Fruit fly (Drosophila melanogaster) whole organism, embryonic: Measurements from ENCODE around the gene Kua.

Experiments
- CG10267 ChIP-seq: fragments of 200-800 bp; sonication (Bioruptor generic); optimal IDR thresholded peaks from 2 replicates; lab custom pipeline; 2018; ENCODE audit warnings: missing biosample characterization, mild to moderate bottlenecking, missing genetic modification characterization, moderate library complexity
- CG10321 ChIP-seq: fragments of 200-800 bp; sonication (Bioruptor generic); IDR thresholded peaks from 2 replicates; pipeline ENCODE4 v1.3.6; 2022; ENCODE audit warnings: missing biosample characterization, missing genetic modification characterization
- CG11247 ChIP-seq: fragments of 200-800 bp; sonication (Bioruptor generic); IDR thresholded peaks from 2 replicates; pipeline ENCODE4 v1.3.6; 2022; ENCODE audit warnings: missing biosample characterization, missing genetic modification characterization
- CG11456 ChIP-seq: fragments of 200-800 bp; sonication (Bioruptor generic); IDR thresholded peaks from 3 replicates; pipeline ENCODE4 v1.3.6; 2022; ENCODE audit warnings: missing biosample characterization, missing genetic modification characterization
- CG11695 ChIP-seq: fragments of 200-800 bp; sonication (Bioruptor generic); IDR thresholded peaks from 3 replicates; pipeline ENCODE4 v1.3.6; 2022; ENCODE audit warnings: missing biosample characterization, missing genetic modification characterization
- CG12659 ChIP-seq: fragments of 200-800 bp; sonication (Bioruptor generic); optimal IDR thresholded peaks from 3 replicates; lab custom pipeline; 2017; ENCODE audit warnings: mild to moderate bottlenecking, missing biosample characterization, missing genetic modification reagents, missing genetic modification characterization
- CG13775 ChIP-seq: fragments of 200-800 bp; sonication (Bioruptor generic); optimal IDR thresholded peaks from 3 replicates; lab custom pipeline; 2017; ENCODE audit warnings: missing biosample characterization, mild to moderate bottlenecking, missing genetic modification characterization
- CG18764 ChIP-seq: fragments of 200-800 bp; sonication (Bioruptor generic); optimal IDR thresholded peaks from 3 replicates; lab custom pipeline; 2016; ENCODE audit warnings: missing biosample characterization, missing genetic modification characterization
- CG2678 ChIP-seq: fragments of 200-800 bp; sonication (Bioruptor generic); optimal IDR thresholded peaks from 3 replicates; lab custom pipeline; 2019; ENCODE audit warnings: missing biosample characterization, mild to moderate bottlenecking, missing genetic modification characterization, moderate library complexity
- CG2889 ChIP-seq: fragments of 200-800 bp; sonication (Bioruptor generic); IDR thresholded peaks from 3 replicates; pipeline ENCODE4 v1.3.6; 2022; ENCODE audit warnings: missing biosample characterization, missing genetic modification characterization
- CG3065 ChIP-seq: fragments of 200-800 bp; sonication (Bioruptor generic); optimal IDR thresholded peaks from 2 replicates; lab custom pipeline; 2016; ENCODE audit warnings: missing biosample characterization, missing genetic modification characterization
- CG31224 ChIP-seq: fragments of 200-800 bp; sonication (Bioruptor generic); IDR thresholded peaks from 2 replicates; pipeline ENCODE4 v1.3.6; 2022; ENCODE audit warnings: missing biosample characterization, missing genetic modification characterization
- CG31388 ChIP-seq: fragments of 200-800 bp; sonication (Bioruptor generic); optimal IDR thresholded peaks from 2 replicates; lab custom pipeline; 2016; ENCODE audit warnings: missing biosample characterization, missing genetic modification characterization
- CG32532 ChIP-seq: fragments of 200-800 bp; sonication (Bioruptor generic); IDR thresholded peaks from 2 replicates; pipeline ENCODE4 v1.3.6; 2022; ENCODE audit warnings: missing biosample characterization, missing genetic modification characterization
- CG3407 ChIP-seq: fragments of 200-800 bp; sonication (Bioruptor generic); optimal IDR thresholded peaks from 2 replicates; lab custom pipeline; 2018; ENCODE audit warnings: missing biosample characterization, mild to moderate bottlenecking, missing genetic modification characterization
- CG4282 ChIP-seq: fragments of 200-800 bp; sonication (Bioruptor generic); optimal IDR thresholded peaks from 2 replicates; lab custom pipeline; 2016; ENCODE audit warnings: missing biosample characterization, missing genetic modification characterization
- CG4328 ChIP-seq: fragments of 200-800 bp; sonication (Bioruptor generic); optimal IDR thresholded peaks from 3 replicates; lab custom pipeline; 2017; ENCODE audit warnings: missing biosample characterization, missing genetic modification reagents, missing genetic modification characterization
- CG4617 ChIP-seq: fragments of 200-800 bp; sonication (Bioruptor generic); optimal IDR thresholded peaks from 3 replicates; lab custom pipeline; 2016; ENCODE audit warnings: missing biosample characterization, missing genetic modification characterization, borderline replicate concordance
- CG4707 ChIP-seq: fragments of 200-800 bp; sonication (Bioruptor generic); optimal IDR thresholded peaks from 2 replicates; lab custom pipeline; 2018; ENCODE audit warnings: missing biosample characterization, mild to moderate bottlenecking, missing genetic modification characterization, moderate library complexity
- CG9727 ChIP-seq: fragments of 200-800 bp; sonication (Bioruptor generic); optimal IDR thresholded peaks from 3 replicates; lab custom pipeline; 2017; ENCODE audit warnings: missing biosample characterization, mild to moderate bottlenecking, missing genetic modification characterization
- CG9876 ChIP-seq: fragments of 200-800 bp; sonication (Bioruptor generic); optimal IDR thresholded peaks from 2 replicates; lab custom pipeline; 2016; ENCODE audit warnings: missing biosample characterization, missing genetic modification characterization
- CkIIα-i1 ChIP-seq: fragments of 200-800 bp; sonication (Bioruptor generic); IDR thresholded peaks from 2 replicates; pipeline ENCODE4 v1.3.6; 2022; ENCODE audit warnings: missing biosample characterization, missing genetic modification characterization
- HLH54F ChIP-seq: fragments of 200-800 bp; sonication (Bioruptor generic); optimal IDR thresholded peaks from 3 replicates; lab custom pipeline; 2016; ENCODE audit warnings: missing biosample characterization, missing genetic modification characterization
- Hr39 ChIP-seq: fragments of >200 bp; optimal IDR thresholded peaks from 2 replicates; lab custom pipeline; 2017
- Lpt ChIP-seq: fragments of >200 bp; optimal IDR thresholded peaks from 2 replicates; lab custom pipeline; 2018; ENCODE audit warnings: missing biosample characterization, missing genetic modification characterization
- NfI ChIP-seq: fragments of 200-800 bp; sonication (Bioruptor generic); optimal IDR thresholded peaks from 3 replicates; lab custom pipeline; 2018; ENCODE audit warnings: missing biosample characterization, mild to moderate bottlenecking, missing genetic modification characterization, moderate library complexity
- Oli ChIP-seq: fragments of 200-800 bp; sonication (Bioruptor generic); optimal IDR thresholded peaks from 2 replicates; lab custom pipeline; 2018; ENCODE audit warnings: missing biosample characterization, mild to moderate bottlenecking, missing genetic modification characterization, moderate library complexity
- Pdp1 ChIP-seq, 2 experiments: fragments of 200-800 bp; sonication (Bioruptor generic); optimal IDR thresholded peaks; 3 replicates each; lab custom pipeline; 2016; ENCODE audit warnings: missing biosample characterization in 2 of 2, missing genetic modification characterization in 2 of 2, mild to moderate bottlenecking in 1 of 2, moderate library complexity in 1 of 2
- Spps ChIP-seq: fragments of 200-800 bp; sonication (Bioruptor generic); optimal IDR thresholded peaks from 2 replicates; lab custom pipeline; 2018; ENCODE audit warnings: missing biosample characterization, mild to moderate bottlenecking, missing genetic modification characterization
- Ssrp ChIP-seq: fragments of 200-800 bp; sonication (Bioruptor generic); optimal IDR thresholded peaks from 2 replicates; lab custom pipeline; 2018; ENCODE audit warnings: missing biosample characterization, mild to moderate bottlenecking, missing genetic modification characterization, moderate library complexity
- Vsx1 ChIP-seq: fragments of 200-800 bp; sonication (Bioruptor generic); optimal IDR thresholded peaks from 2 replicates; lab custom pipeline; 2017; ENCODE audit warnings: missing biosample characterization, mild to moderate bottlenecking, missing genetic modification characterization, missing genetic modification reagents
- aop ChIP-seq: fragments of 200-800 bp; sonication (Bioruptor generic); IDR thresholded peaks from 2 replicates; pipeline ENCODE4 v1.3.6; 2022; ENCODE audit warnings: missing biosample characterization, missing genetic modification characterization
- ara ChIP-seq: fragments of 200-800 bp; sonication (Bioruptor generic); IDR thresholded peaks from 2 replicates; pipeline ENCODE4 v1.3.6; 2022; ENCODE audit warnings: missing biosample characterization, missing genetic modification characterization
- dm ChIP-seq: fragments of 200-800 bp; sonication (Bioruptor generic); optimal IDR thresholded peaks from 3 replicates; lab custom pipeline; 2016; ENCODE audit warnings: missing biosample characterization, missing genetic modification characterization
- dmrt99B ChIP-seq: fragments of 200-800 bp; sonication (Bioruptor generic); optimal IDR thresholded peaks from 2 replicates; lab custom pipeline; 2018; ENCODE audit warnings: missing biosample characterization, mild to moderate bottlenecking, missing genetic modification characterization, moderate library complexity
- eve ChIP-seq, 2 experiments: fragments of >200 bp; optimal IDR thresholded peaks; 2 replicates each; lab custom pipeline; 2017; ENCODE audit warnings: missing biosample characterization in 2 of 2, missing genetic modification characterization in 2 of 2
- grn ChIP-seq: fragments of 200-800 bp; sonication (Bioruptor generic); optimal IDR thresholded peaks from 3 replicates; lab custom pipeline; 2017; ENCODE audit warnings: missing biosample characterization, missing genetic modification characterization
- her ChIP-seq: fragments of 200-800 bp; sonication (Bioruptor generic); optimal IDR thresholded peaks from 2 replicates; lab custom pipeline; 2016; ENCODE audit warnings: missing biosample characterization, missing genetic modification characterization
- ind ChIP-seq: fragments of 200-800 bp; sonication (Bioruptor generic); optimal IDR thresholded peaks from 3 replicates; lab custom pipeline; 2016; ENCODE audit warnings: missing biosample characterization, missing genetic modification characterization
- kah ChIP-seq: fragments of 200-800 bp; sonication (Bioruptor generic); optimal IDR thresholded peaks from 2 replicates; lab custom pipeline; 2018; ENCODE audit warnings: missing biosample characterization, mild to moderate bottlenecking, missing genetic modification characterization
- mld ChIP-seq: fragments of 200-800 bp; sonication (Bioruptor generic); IDR thresholded peaks from 3 replicates; pipeline ENCODE4 v1.3.6; 2022; ENCODE audit warnings: missing biosample characterization, missing genetic modification characterization; ENCODE audit not compliant: partially characterized antibody
- nmo ChIP-seq: fragments of 200-800 bp; sonication (Bioruptor generic); optimal IDR thresholded peaks from 2 replicates; lab custom pipeline; 2018; ENCODE audit warnings: missing biosample characterization, mild to moderate bottlenecking, missing genetic modification characterization, moderate library complexity
- p53 ChIP-seq: fragments of 200-800 bp; sonication (Bioruptor generic); optimal IDR thresholded peaks from 2 replicates; lab custom pipeline; 2016; ENCODE audit warnings: missing biosample characterization, missing genetic modification characterization
- pum ChIP-seq: fragments of 200-800 bp; sonication (Bioruptor generic); optimal IDR thresholded peaks from 2 replicates; lab custom pipeline; 2016; ENCODE audit warnings: missing biosample characterization, missing genetic modification characterization
- ro ChIP-seq: fragments of 200-800 bp; sonication (Bioruptor generic); IDR thresholded peaks from 2 replicates; pipeline ENCODE4 v1.3.6; 2022; ENCODE audit warnings: missing biosample characterization, missing genetic modification characterization
- sd ChIP-seq: fragments of 200-800 bp; sonication (Bioruptor generic); optimal IDR thresholded peaks from 3 replicates; lab custom pipeline; 2018; ENCODE audit warnings: missing biosample characterization, mild to moderate bottlenecking, missing genetic modification characterization, moderate library complexity
- slou ChIP-seq: fragments of 200-800 bp; sonication (Bioruptor generic); optimal IDR thresholded peaks from 3 replicates; lab custom pipeline; 2016; ENCODE audit warnings: missing biosample characterization, missing genetic modification characterization
- tgo ChIP-seq: fragments of 200-800 bp; sonication (Bioruptor generic); IDR thresholded peaks from 3 replicates; pipeline ENCODE4 v1.3.6; 2022; ENCODE audit warnings: missing biosample characterization, missing genetic modification characterization
- toy ChIP-seq: fragments of 200-800 bp; sonication (Bioruptor generic); IDR thresholded peaks from 2 replicates; pipeline ENCODE4 v1.3.6; 2022; ENCODE audit warnings: missing biosample characterization, missing genetic modification characterization
- vvl ChIP-seq: fragments of 200-800 bp; sonication (Bioruptor generic); IDR thresholded peaks from 2 replicates; pipeline ENCODE4 v1.3.6; 2022; ENCODE audit warnings: missing biosample characterization, missing genetic modification characterization
- zf30C ChIP-seq: fragments of 200-800 bp; sonication (Bioruptor generic); optimal IDR thresholded peaks from 3 replicates; lab custom pipeline; 2018; ENCODE audit warnings: missing biosample characterization, mild to moderate bottlenecking, missing genetic modification characterization

The Kua gene

dm6 chr2L:20075234-20075803 lies 22.1 kb upstream of the Kua start, which contains the start of the genes pr and neb (continued):
- TF ChIP-seq eve (GFP tag; optimal IDR thresholded peaks at IDR 0.05; lab: Kevin White, UChicago), result peak in 1 of 2 experiments; percentile 2
- peak; percentile 33 for TF ChIP-seq CG31388 (GFP tag; lab: Kevin White, UChicago)
- TF ChIP-seq CG3065 (GFP tag; lab: Kevin White, UChicago), result no peak
- TF ChIP-seq tgo (GFP tag; lab: Robert Waterston, UW), result peak; percentile 56
- TF ChIP-seq CG4617 (GFP tag; lab: Kevin White, UChicago), result peak; percentile 25
- peak; percentile 45; the same call in 1 of the 2 replicates for TF ChIP-seq CG32532
- TF ChIP-seq dm (GFP tag; lab: Kevin White, UChicago), result no peak
- TF ChIP-seq Hr39 (lab: Kevin White, UChicago), result no peak
- no peak for TF ChIP-seq pum (GFP tag; lab: Kevin White, UChicago)
- TF ChIP-seq CG31224 (GFP tag; lab: Robert Waterston, UW), result no peak
- TF ChIP-seq nmo (GFP tag; lab: Kevin White, UChicago), result peak; percentile 86
- no peak for TF ChIP-seq CG18764 (GFP tag; lab: Kevin White, UChicago)
- peak; percentile 9; the same call in 1 of the 2 replicates for TF ChIP-seq CG10321 (GFP tag; lab: Robert Waterston, UW)
- TF ChIP-seq p53, result peak; percentile 5
- peak; percentile 79 for TF ChIP-seq CG12659 (GFP tag; lab: Kevin White, UChicago)
- TF ChIP-seq CG9727 (GFP tag; lab: Kevin White, UChicago), result peak; percentile 68
- no peak for TF ChIP-seq CkIIα-i1 (GFP tag; lab: Robert Waterston, UW)
- TF ChIP-seq grn, result no peak
- no peak for TF ChIP-seq zf30C (GFP tag; lab: Kevin White, UChicago)
- TF ChIP-seq sd (tag; lab: Kevin White, UChicago), result no peak
- no peak for TF ChIP-seq her (GFP tag; lab: Kevin White, UChicago)
- TF ChIP-seq CG13775, result peak; percentile 47
- TF ChIP-seq Ssrp (tag; lab: Kevin White, UChicago), result peak; percentile 37
- TF ChIP-seq CG10267 (tag; lab: Kevin White, UChicago), result peak; percentile 60
- no peak for TF ChIP-seq aop (GFP tag; lab: Robert Waterston, UW)
- peak; percentile 20 for TF ChIP-seq CG2678 (tag; lab: Kevin White, UChicago)
- TF ChIP-seq CG2889 (GFP tag; lab: Robert Waterston, UW), result no peak
- TF ChIP-seq HLH54F (GFP tag; lab: Kevin White, UChicago), result peak; percentile 49
- peak; percentile 36 for TF ChIP-seq slou (GFP tag; lab: Kevin White, UChicago)
- TF ChIP-seq CG3407 (GFP tag; lab: Kevin White, UChicago), result peak; percentile 15
- TF ChIP-seq mld, result no peak
- no peak for TF ChIP-seq CG11695 (GFP tag; lab: Robert Waterston, UW)
- TF ChIP-seq CG4328 (GFP tag; lab: Kevin White, UChicago), result no peak
- 0 out of 3 replicates have a peak, but pooled peaks have one; percentile 58 for TF ChIP-seq CG11456 (GFP tag; lab: Robert Waterston, UW)
- TF ChIP-seq ara (GFP tag; lab: Robert Waterston, UW), result no peak
- peak; percentile 16 for TF ChIP-seq CG9876 (GFP tag; lab: Kevin White, UChicago)
- TF ChIP-seq ind (GFP tag; lab: Kevin White, UChicago), result peak; percentile 11
- peak; percentile 4 to 45 for TF ChIP-seq Pdp1 (GFP tag; optimal IDR thresholded peaks at IDR 0.05; lab: Kevin White, UChicago)
- TF ChIP-seq kah, result no peak
- no peak for TF ChIP-seq toy (GFP tag; lab: Robert Waterston, UW)
- TF ChIP-seq Vsx1, result peak; percentile 70
- TF ChIP-seq ro (GFP tag; lab: Robert Waterston, UW), result no peak
- TF ChIP-seq NfI (GFP tag; lab: Kevin White, UChicago), result peak; percentile 52
- no peak for TF ChIP-seq CG4707
- peak; percentile 18 for TF ChIP-seq dmrt99B (tag; lab: Kevin White, UChicago)
- TF ChIP-seq CG11247 (GFP tag; lab: Robert Waterston, UW), result peak; percentile 60; the same call in 1 of the 2 replicates
- no peak for TF ChIP-seq CG4282 (GFP tag; lab: Kevin White, UChicago)
- peak; percentile 86 for TF ChIP-seq vvl (GFP tag; lab: Robert Waterston, UW)
- TF ChIP-seq Lpt (GFP tag; lab: Kevin White, UChicago), result no peak
- peak; percentile 40 for TF ChIP-seq Oli
- no peak for TF ChIP-seq Spps (tag; lab: Kevin White, UChicago)
